Fruit fly (Drosophila melanogaster): ENCODE data around the gene CDK2AP1.
A peak's percentile ranks its signal among the peaks of the same experiment; 100 is the strongest.

CDK2AP1 gene

dm6 chrX:11128828-11129227 lies 8.8 kb upstream of the CDK2AP1 start, which contains the start of gene SrpRalpha (continued):
- TF ChIP-seq unc-4 (GFP tag; IDR thresholded peaks at IDR 0.05; ENCODE audit: partially characterized antibody) (peak; percentile 47; the same call in 1 of the 2 replicates), CG2712 (tag; optimal IDR thresholded peaks at IDR 0.05) (no peak), peb (GFP tag; IDR thresholded peaks at IDR 0.05) (no peak), CG8944 (GFP tag; optimal IDR thresholded peaks at IDR 0.05) (no peak), gt (GFP tag; IDR thresholded peaks at IDR 0.05) (no peak), E2f1 (GFP tag; IDR thresholded peaks at IDR 0.05) (no peak), CG18262 (tag; optimal IDR thresholded peaks at IDR 0.05) (no peak), dm (GFP tag; optimal IDR thresholded peaks at IDR 0.05) (peak; percentile 3), wek (GFP tag; optimal IDR thresholded peaks at IDR 0.05) (no peak), CG33213 (GFP tag; optimal IDR thresholded peaks at IDR 0.05) (no peak), Poxn (GFP tag; IDR thresholded peaks at IDR 0.05) (no peak), ash1 (GFP tag; optimal IDR thresholded peaks at IDR 0.05) (no peak), fd64A (GFP tag; optimal IDR thresholded peaks at IDR 0.05) (no peak), nerfin-1 (tag; optimal IDR thresholded peaks at IDR 0.05) (no peak), NfI (GFP tag; optimal IDR thresholded peaks at IDR 0.05) (no peak), Jarid2 (GFP tag; optimal IDR thresholded peaks at IDR 0.05) (no peak), Atf6 (GFP tag; IDR thresholded peaks at IDR 0.05) (no peak), seq (GFP tag; IDR thresholded peaks at IDR 0.05) (no peak), Oaz (GFP tag; IDR thresholded peaks at IDR 0.05) (no peak), ems (GFP tag; optimal IDR thresholded peaks at IDR 0.05) (no peak), CG6272 (GFP tag; IDR thresholded peaks at IDR 0.05) (no peak), GATAe (GFP tag; conservative IDR thresholded peaks at IDR 0.05) (no peak), lola (GFP tag; optimal IDR thresholded peaks at IDR 0.05) (no peak), sd (tag; optimal IDR thresholded peaks at IDR 0.05) (no peak), knrl (GFP tag; IDR thresholded peaks at IDR 0.05; ENCODE audit: partially characterized antibody) (peak; percentile 35; the same call in 1 of the 3 replicates), YL-1 (GFP tag; optimal IDR thresholded peaks at IDR 0.05) (peak; percentile 79), B-H1 (GFP tag; IDR thresholded peaks at IDR 0.05) (no peak), Ada2b (GFP tag; IDR thresholded peaks at IDR 0.05) (no peak), zf30C (GFP tag; optimal IDR thresholded peaks at IDR 0.05) (no peak), sr (GFP tag; IDR thresholded peaks at IDR 0.05) (no peak), Dip3 (GFP tag; optimal IDR thresholded peaks at IDR 0.05) (no peak), CG1603 (tag; optimal IDR thresholded peaks at IDR 0.05) (no peak), gsb (GFP tag; IDR thresholded peaks at IDR 0.05) (no peak), tup (GFP tag; optimal IDR thresholded peaks at IDR 0.05) (no peak), nerfin-2 (GFP tag; IDR thresholded peaks at IDR 0.05; ENCODE audit: partially characterized antibody) (peak; percentile 29; the same call in 1 of the 2 replicates), CG10654 (GFP tag; optimal IDR thresholded peaks at IDR 0.05) (no peak), Xbp1 (GFP tag; optimal IDR thresholded peaks at IDR 0.05) (peak; percentile 56), cad (GFP tag; optimal IDR thresholded peaks at IDR 0.05) (no peak), CG16815 (GFP tag; optimal IDR thresholded peaks at IDR 0.05) (no peak), chif (GFP tag; optimal IDR thresholded peaks at IDR 0.05) (no peak), Med (GFP tag) (peak; percentile 71), CG13424 (tag; optimal IDR thresholded peaks at IDR 0.05) (no peak), Eip74EF (GFP tag; optimal IDR thresholded peaks at IDR 0.05) (no peak), Bgb (GFP tag; IDR thresholded peaks at IDR 0.05; ENCODE audit: partially characterized antibody) (peak; percentile 13; the same call in 1 of the 2 replicates), Dfd (GFP tag; optimal IDR thresholded peaks at IDR 0.05) (no peak), CG17612 (GFP tag; IDR thresholded peaks at IDR 0.05) (no peak), HmgZ (tag; optimal IDR thresholded peaks at IDR 0.05) (no peak), klu (GFP tag; IDR thresholded peaks at IDR 0.05) (no peak), CG5953 (GFP tag; IDR thresholded peaks at IDR 0.05) (no peak), CG10267 (tag; optimal IDR thresholded peaks at IDR 0.05) (no peak), zen2 (GFP tag; IDR thresholded peaks at IDR 0.05; ENCODE audit: partially characterized antibody) (peak; percentile 5; the same call in 2 of the 3 replicates)

Data from whole organism, embryonic.